Worm (Caenorhabditis elegans) whole organism, L3 larva: ENCODE results near the gene str-240.

Source experiments
- ZK546.5 ChIP-seq: sonication (generic microtip); optimal IDR thresholded peaks from 2 replicates; lab custom pipeline; 2017; ENCODE audit warnings: missing biosample characterization, missing genetic modification characterization
- aly-2 ChIP-seq: fragments of 150-350 bp; optimal IDR thresholded peaks from 2 replicates; lab custom pipeline; 2014; ENCODE audit warnings: missing biosample characterization, missing genetic modification characterization
- ceh-16 ChIP-seq: sonication (generic microtip); optimal IDR thresholded peaks from 2 replicates; lab custom pipeline; 2017; ENCODE audit warnings: missing biosample characterization, missing genetic modification characterization
- ceh-82 ChIP-seq: fragments of 150-350 bp; optimal IDR thresholded peaks from 2 replicates; lab custom pipeline; 2014; ENCODE audit warnings: missing biosample characterization, missing genetic modification characterization
- ceh-9 ChIP-seq: sonication (generic microtip); optimal IDR thresholded peaks from 2 replicates; lab custom pipeline; 2018; ENCODE audit warnings: missing biosample characterization, missing genetic modification characterization
- daf-12 ChIP-seq: fragments of 150-350 bp; optimal IDR thresholded peaks from 2 replicates; lab custom pipeline; 2014; ENCODE audit warnings: missing biosample characterization, missing genetic modification reagents, missing genetic modification characterization
- egl-27 ChIP-seq: sonication (generic microtip); optimal IDR thresholded peaks from 4 replicates; lab custom pipeline; 2017; ENCODE audit warnings: missing biosample characterization, missing genetic modification reagents, missing genetic modification characterization
- egl-5 ChIP-seq: fragments of 150-350 bp; optimal IDR thresholded peaks from 2 replicates; lab custom pipeline; 2017; ENCODE audit warnings: missing biosample characterization, missing genetic modification reagents, missing genetic modification characterization, inconsistent platforms
- elt-1 ChIP-seq: fragments of 150-350 bp; optimal IDR thresholded peaks from 2 replicates; lab custom pipeline; 2014; ENCODE audit warnings: missing biosample characterization, missing genetic modification characterization
- elt-2 ChIP-seq: sonication (generic microtip); optimal IDR thresholded peaks from 2 replicates; lab custom pipeline; 2016; ENCODE audit warnings: missing genetic modification reagents, mild to moderate bottlenecking, missing genetic modification characterization, missing compliant biosample characterization
- elt-3 ChIP-seq, 3 experiments: fragments of 150-350 bp in 1 of 3; sonication (generic microtip) in 2 of 3; optimal IDR thresholded peaks; 2 replicates in 2 of 3; 4 replicates in 1 of 3; lab custom pipeline; 2014 to 2017; ENCODE audit warnings: missing biosample characterization in 3 of 3, missing genetic modification characterization in 3 of 3
- eor-1 ChIP-seq, 2 experiments: fragments of 150-350 bp; optimal IDR thresholded peaks; 2 replicates each; lab custom pipeline; 2014 to 2018; ENCODE audit warnings: missing biosample characterization in 2 of 2, missing genetic modification characterization in 2 of 2
- fkh-10 ChIP-seq: sonication (generic microtip); optimal IDR thresholded peaks from 2 replicates; lab custom pipeline; 2017; ENCODE audit warnings: missing biosample characterization, missing genetic modification reagents, missing genetic modification characterization
- hmg-11 ChIP-seq: sonication (generic microtip); optimal IDR thresholded peaks from 2 replicates; lab custom pipeline; 2016; ENCODE audit warnings: missing genetic modification characterization, missing compliant biosample characterization
- jun-1 ChIP-seq: fragments of 150-350 bp; optimal IDR thresholded peaks from 2 replicates; lab custom pipeline; 2014; ENCODE audit warnings: missing biosample characterization, missing genetic modification reagents, missing genetic modification characterization
- lin-15B ChIP-seq: fragments of 150-350 bp; optimal IDR thresholded peaks from 2 replicates; lab custom pipeline; 2014; ENCODE audit warnings: missing biosample characterization, missing genetic modification characterization
- lin-39 ChIP-seq: fragments of 150-350 bp; optimal IDR thresholded peaks from 2 replicates; lab custom pipeline; 2018; ENCODE audit warnings: missing biosample characterization, missing genetic modification reagents, missing genetic modification characterization
- nhr-11 ChIP-seq: fragments of 150-350 bp; optimal IDR thresholded peaks from 2 replicates; lab custom pipeline; 2014; ENCODE audit warnings: missing biosample characterization, missing genetic modification characterization
- nhr-12 ChIP-seq: fragments of 150-350 bp; optimal IDR thresholded peaks from 2 replicates; lab custom pipeline; 2014; ENCODE audit warnings: missing biosample characterization, missing genetic modification characterization
- nhr-23 ChIP-seq: fragments of 150-350 bp; optimal IDR thresholded peaks from 2 replicates; lab custom pipeline; 2014; ENCODE audit warnings: missing biosample characterization, missing genetic modification reagents, missing genetic modification characterization
- nhr-25 ChIP-seq: sonication (generic microtip); optimal IDR thresholded peaks from 2 replicates; lab custom pipeline; 2017; ENCODE audit warnings: missing biosample characterization, missing genetic modification characterization
- nhr-28 ChIP-seq: fragments of 150-350 bp; optimal IDR thresholded peaks from 2 replicates; lab custom pipeline; 2014; ENCODE audit warnings: missing biosample characterization, missing genetic modification characterization
- nhr-43 ChIP-seq: sonication (generic microtip); optimal IDR thresholded peaks from 2 replicates; lab custom pipeline; 2016; ENCODE audit warnings: mild to moderate bottlenecking, missing genetic modification characterization, missing compliant biosample characterization; ENCODE audit not compliant: poor library complexity, severe bottlenecking
- nhr-67 ChIP-seq: fragments of 150-350 bp; optimal IDR thresholded peaks from 2 replicates; lab custom pipeline; 2014; ENCODE audit warnings: missing biosample characterization, missing genetic modification characterization
- nhr-76 ChIP-seq: fragments of 150-350 bp; sonication (generic microtip); optimal IDR thresholded peaks from 5 replicates; lab custom pipeline; 2014; ENCODE audit warnings: missing biosample characterization, missing genetic modification characterization
- pha-4 ChIP-seq: fragments of 150-350 bp; optimal IDR thresholded peaks from 2 replicates; lab custom pipeline; 2014; ENCODE audit warnings: missing biosample characterization, missing genetic modification reagents, missing genetic modification characterization
- pqm-1 ChIP-seq: fragments of 150-350 bp; optimal IDR thresholded peaks from 2 replicates; lab custom pipeline; 2017; ENCODE audit warnings: missing biosample characterization, missing genetic modification characterization, inconsistent platforms
- sea-2 ChIP-seq: fragments of 150-350 bp; sonication (generic microtip); optimal IDR thresholded peaks from 4 replicates; lab custom pipeline; 2014; ENCODE audit warnings: missing biosample characterization, missing genetic modification reagents, missing genetic modification characterization
- skn-1 ChIP-seq: fragments of 150-350 bp; optimal IDR thresholded peaks from 2 replicates; lab custom pipeline; 2014; ENCODE audit warnings: missing biosample characterization, missing genetic modification characterization
- snpc-4 ChIP-seq: fragments of 150-350 bp; optimal IDR thresholded peaks from 2 replicates; lab custom pipeline; 2014; ENCODE audit warnings: missing biosample characterization, missing genetic modification characterization
- unc-62 ChIP-seq: fragments of 150-350 bp; sonication (generic microtip); optimal IDR thresholded peaks from 4 replicates; lab custom pipeline; 2014; ENCODE audit warnings: missing biosample characterization, missing genetic modification reagents, missing genetic modification characterization
- zag-1 ChIP-seq: fragments of 150-350 bp; optimal IDR thresholded peaks from 2 replicates; lab custom pipeline; 2014; ENCODE audit warnings: missing biosample characterization, missing genetic modification characterization
- ztf-11 ChIP-seq: fragments of 150-350 bp; optimal IDR thresholded peaks from 2 replicates; lab custom pipeline; 2014; ENCODE audit warnings: missing biosample characterization, missing genetic modification characterization

The str-240 gene

DNA sequence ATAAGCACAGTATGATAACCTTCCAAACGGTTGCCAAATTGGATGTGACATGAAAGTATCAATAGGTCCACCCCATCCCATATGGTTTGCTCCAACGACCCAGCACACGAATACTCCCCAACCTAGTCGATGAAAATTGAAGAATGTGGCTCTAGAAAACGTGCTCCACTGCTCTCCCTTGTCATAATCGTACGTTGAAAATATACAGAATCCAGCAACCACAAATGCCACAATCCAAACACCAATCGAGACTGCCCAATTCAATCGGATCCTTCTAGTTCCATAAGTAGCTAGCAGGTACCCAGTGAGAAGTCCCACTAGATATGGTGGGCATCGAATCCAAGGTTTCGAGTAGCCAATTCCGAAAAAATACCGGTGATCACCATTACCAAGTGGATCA lies 17.1 kb upstream of the str-240 start:
- TF ChIP-seq skn-1 (tag; lab: Kevin White, UChicago), result no peak

DNA sequence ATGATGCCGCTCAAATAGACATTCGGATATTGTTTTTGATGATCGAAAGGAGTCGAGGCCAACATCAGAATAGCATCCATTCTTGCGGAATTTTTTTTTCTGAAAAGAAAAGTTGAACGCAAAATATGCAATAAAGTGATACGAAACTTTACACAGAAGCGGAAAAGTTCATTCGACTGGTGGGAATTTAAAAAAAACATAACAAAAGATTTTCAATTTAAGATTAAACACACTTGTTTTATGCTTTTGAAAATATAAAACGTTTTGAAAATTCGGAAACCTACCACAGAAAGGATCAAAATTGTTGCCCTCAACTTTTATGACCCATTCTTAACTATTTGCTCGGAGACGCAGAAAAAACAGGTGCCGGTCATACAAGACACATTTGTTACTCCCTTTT lies 15.2 kb upstream of the str-240 start, which contains the start of gene K02H11.9:
Gene K02H11.9, minus strand, starts transcription at position 101 of the 400 bp plus-strand sequence.
- TF ChIP-seq snpc-4 (tag; lab: Kevin White, UChicago) (no peak), skn-1 (tag; lab: Kevin White, UChicago) (no peak), pha-4 (no peak), nhr-11 (no peak), nhr-43 (tag; lab: Kevin White, UChicago) (no peak), nhr-25 (tag; lab: Kevin White, UChicago) (no peak), ceh-82 (no peak), sea-2 (GFP tag; lab: Kevin White, UChicago) (no peak), ZK546.5 (tag; lab: Kevin White, UChicago) (no peak), nhr-12 (tag; lab: Kevin White, UChicago) (no peak), nhr-67 (tag; lab: Kevin White, UChicago) (no peak), ceh-9 (tag; lab: Kevin White, UChicago) (no peak), ztf-11 (no peak), egl-27 (tag; lab: Kevin White, UChicago) (no peak), egl-5 (no peak), aly-2 (tag; lab: Kevin White, UChicago) (no peak), zag-1 (tag; lab: Kevin White, UChicago) (no peak)

ce11 chrV:1534315-1534714 lies 12.6 kb upstream of the str-240 start, which contains the start of gene trx-5:
Gene trx-5, minus strand, starts transcription at chrV:1534415.
- TF ChIP-seq elt-3 (tag; optimal IDR thresholded peaks at IDR 0.05; lab: Kevin White, UChicago), result no peak
- TF ChIP-seq nhr-28 (tag; lab: Kevin White, UChicago), result no peak

DNA sequence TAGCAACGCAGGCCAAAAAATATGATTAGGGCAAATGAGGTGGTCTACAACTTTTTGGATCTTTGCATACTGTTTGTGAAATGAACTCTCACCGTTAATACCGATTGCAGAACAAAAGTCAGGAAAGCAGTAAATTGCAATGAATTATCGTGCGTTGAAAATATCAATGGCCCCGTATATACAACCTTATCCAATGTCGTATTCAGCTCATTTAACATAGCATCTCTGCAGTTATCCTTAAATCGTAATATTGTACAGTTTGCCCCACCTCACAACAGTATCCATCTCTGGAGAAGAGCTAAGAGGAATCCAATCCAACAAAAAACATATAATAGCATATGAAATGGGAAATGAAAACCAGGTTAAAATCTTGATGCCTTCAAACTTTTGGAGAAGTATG lies 10.7 kb upstream of the str-240 start:
- no peak for TF ChIP-seq unc-62 (GFP tag; lab: Kevin White, UChicago)
- TF ChIP-seq fkh-10, result no peak
- TF ChIP-seq nhr-43 (tag; lab: Kevin White, UChicago), result no peak
- no peak for TF ChIP-seq elt-1 (tag; lab: Kevin White, UChicago)
- no peak for TF ChIP-seq ceh-82
- no peak for TF ChIP-seq nhr-76 (tag; lab: Kevin White, UChicago)
- TF ChIP-seq snpc-4 (tag; lab: Kevin White, UChicago), result no peak
- TF ChIP-seq ceh-9 (tag; lab: Kevin White, UChicago), result no peak
- no peak for TF ChIP-seq hmg-11 (tag; lab: Kevin White, UChicago)
- TF ChIP-seq lin-39 (tag; lab: Kevin White, UChicago), result no peak
- no peak for TF ChIP-seq egl-27 (tag; lab: Kevin White, UChicago)
- no peak for TF ChIP-seq lin-15B
- no peak for TF ChIP-seq elt-3 (tag; optimal IDR thresholded peaks at IDR 0.05; lab: Kevin White, UChicago)
- no peak for TF ChIP-seq pqm-1
- no peak for TF ChIP-seq skn-1 (tag; lab: Kevin White, UChicago)
- TF ChIP-seq pha-4, result no peak
- no peak for TF ChIP-seq ceh-16 (tag; lab: Kevin White, UChicago)
- TF ChIP-seq jun-1 (tag; lab: Kevin White, UChicago), result no peak
- TF ChIP-seq ZK546.5 (tag; lab: Kevin White, UChicago), result no peak

ce11 chrV:1531159-1531558 lies 9.4 kb upstream of the str-240 start, which contains the start of gene K02H11.4:
Gene K02H11.4, minus strand, starts transcription at chrV:1531259.
- no peak for TF ChIP-seq ztf-11
- TF ChIP-seq nhr-23 (tag; lab: Kevin White, UChicago), result no peak
- TF ChIP-seq aly-2 (tag; lab: Kevin White, UChicago), result no peak
- TF ChIP-seq snpc-4 (tag; lab: Kevin White, UChicago), result no peak
- no peak for TF ChIP-seq daf-12 (tag; lab: Kevin White, UChicago)

DNA sequence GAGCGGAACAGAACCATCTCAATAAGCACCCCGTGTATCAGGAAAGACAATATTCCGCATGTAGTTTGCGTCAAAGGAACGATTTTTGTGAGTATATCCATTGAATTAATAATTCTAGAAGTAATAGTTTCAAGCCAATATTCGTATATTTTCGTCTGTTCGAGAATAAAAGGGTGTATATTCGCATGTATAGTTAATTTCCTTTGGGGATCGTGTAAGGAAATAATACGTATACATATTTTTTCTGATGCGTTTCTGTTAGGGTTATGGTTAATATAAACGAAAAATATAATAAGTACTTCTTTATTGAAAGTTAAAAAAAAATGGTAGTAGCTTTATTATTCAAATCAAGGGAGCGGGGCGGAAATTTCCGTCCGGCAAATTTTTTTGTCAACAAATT lies 6.2 kb upstream of the str-240 start, which contains the start of gene str-236:
Gene str-236, minus strand, starts transcription at position 101 of the 400 bp plus-strand sequence.
- TF ChIP-seq eor-1 (tag; optimal IDR thresholded peaks at IDR 0.05; lab: Kevin White, UChicago), result no peak
- no peak for TF ChIP-seq nhr-11
- no peak for TF ChIP-seq elt-2
- TF ChIP-seq aly-2 (tag; lab: Kevin White, UChicago), result no peak
- TF ChIP-seq, all 47 proteins: peak for 0
